Fruit fly (Drosophila melanogaster) whole organism, wandering third instar larva: ENCODE measurements around the gene BNIP3.

Source experiments
- Hr78 ChIP-seq: fragments of >200 bp; optimal IDR thresholded peaks from 2 replicates; lab custom pipeline; 2017; ENCODE audit warnings: missing biosample characterization, missing genetic modification characterization
- Jra ChIP-seq: sonication (Bioruptor generic); optimal IDR thresholded peaks from 2 replicates; lab custom pipeline; 2016; ENCODE audit warnings: missing biosample characterization, missing genetic modification characterization
- fru ChIP-seq: fragments of 200-800 bp; sonication (Bioruptor generic); optimal IDR thresholded peaks from 3 replicates; lab custom pipeline; 2016; ENCODE audit warnings: missing biosample characterization, mild to moderate bottlenecking, missing genetic modification characterization

DNA sequence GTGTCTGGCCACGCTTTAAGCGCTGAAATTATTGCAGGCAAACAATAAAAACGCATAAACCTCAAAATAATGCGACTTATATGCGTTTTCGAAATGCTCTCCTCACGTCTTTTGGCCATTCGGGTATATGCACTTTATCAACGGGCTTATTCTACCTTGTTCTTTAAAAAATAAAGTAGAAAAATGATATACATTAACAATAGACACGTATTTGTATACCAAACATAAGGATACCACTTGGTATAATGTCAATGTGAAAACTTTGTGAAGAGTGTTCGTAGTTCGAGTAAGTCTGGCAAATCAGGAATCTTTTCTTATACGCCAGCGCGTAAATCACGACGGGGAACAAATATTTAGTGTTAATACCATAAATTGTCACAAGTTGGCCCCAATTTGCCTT, 37.2 kb upstream of the BNIP3 start:
- no peak for TF ChIP-seq Hr78 (GFP tag; lab: Kevin White, UChicago)
- no peak for TF ChIP-seq Jra (GFP tag; lab: Kevin White, UChicago)
- peak; percentile 77 for TF ChIP-seq fru (GFP tag; lab: Kevin White, UChicago)
